Fruit fly (Drosophila melanogaster) whole organism, prepupa: ENCODE data around the gene CG43707.

Source experiments
- Blimp-1 ChIP-seq: fragments of 200-800 bp; sonication (Bioruptor generic); optimal IDR thresholded peaks from 3 replicates; lab custom pipeline; 2017; ENCODE audit warnings: missing biosample characterization, missing genetic modification characterization, mild to moderate bottlenecking, moderate library complexity, missing genetic modification reagents
- CG10669 ChIP-seq: fragments of 200-800 bp; sonication (Bioruptor generic); optimal IDR thresholded peaks from 3 replicates; lab custom pipeline; 2018; ENCODE audit warnings: missing biosample characterization, mild to moderate bottlenecking, missing genetic modification characterization, moderate library complexity
- CG11762 ChIP-seq: fragments of 200-800 bp; sonication (Bioruptor generic); optimal IDR thresholded peaks from 3 replicates; lab custom pipeline; 2016; ENCODE audit warnings: missing biosample characterization, missing genetic modification characterization; ENCODE audit not compliant: insufficient read depth
- CG11902 ChIP-seq: fragments of 200-800 bp; sonication (Bioruptor generic); optimal IDR thresholded peaks from 3 replicates; lab custom pipeline; 2016; ENCODE audit warnings: missing biosample characterization, missing genetic modification characterization
- CG15336 ChIP-seq: fragments of 200-800 bp; sonication (Bioruptor generic); IDR thresholded peaks from 2 replicates; pipeline ENCODE4 v1.3.6; 2022; ENCODE audit warnings: missing biosample characterization, missing genetic modification characterization
- CG1621 ChIP-seq: fragments of 200-800 bp; sonication (Bioruptor generic); optimal IDR thresholded peaks from 3 replicates; lab custom pipeline; 2018; ENCODE audit warnings: missing biosample characterization, mild to moderate bottlenecking, missing genetic modification characterization
- CG3032 ChIP-seq: fragments of 200-800 bp; optimal IDR thresholded peaks from 2 replicates; lab custom pipeline; 2019; ENCODE audit warnings: missing biosample characterization, mild to moderate bottlenecking, missing genetic modification characterization, moderate library complexity
- CG31627 ChIP-seq: fragments of 200-800 bp; sonication (Bioruptor generic); optimal IDR thresholded peaks from 3 replicates; lab custom pipeline; 2016; ENCODE audit warnings: missing biosample characterization, missing genetic modification characterization
- CG32006 ChIP-seq: fragments of 200-800 bp; sonication (Bioruptor generic); optimal IDR thresholded peaks from 3 replicates; lab custom pipeline; 2017; ENCODE audit warnings: missing biosample characterization, mild to moderate bottlenecking, missing genetic modification characterization
- CG3919 ChIP-seq: fragments of 200-800 bp; sonication (Bioruptor generic); optimal IDR thresholded peaks from 3 replicates; lab custom pipeline; 2016; ENCODE audit warnings: missing biosample characterization, missing genetic modification characterization
- CG6163 ChIP-seq: fragments of 200-800 bp; sonication (Bioruptor generic); IDR thresholded peaks from 3 replicates; pipeline ENCODE4 v1.3.6; 2022; ENCODE audit warnings: missing biosample characterization, missing genetic modification characterization
- CG6276 ChIP-seq: fragments of 200-800 bp; sonication (Bioruptor generic); optimal IDR thresholded peaks from 2 replicates; lab custom pipeline; 2017; ENCODE audit warnings: missing biosample characterization, mild to moderate bottlenecking, missing genetic modification characterization
- CG6792 ChIP-seq: fragments of 200-800 bp; sonication (Bioruptor generic); optimal IDR thresholded peaks from 3 replicates; lab custom pipeline; 2016; ENCODE audit warnings: missing biosample characterization, missing genetic modification characterization
- CG6808 ChIP-seq: fragments of 200-800 bp; sonication (Bioruptor generic); optimal IDR thresholded peaks from 3 replicates; lab custom pipeline; 2017; ENCODE audit warnings: missing biosample characterization, missing genetic modification characterization, mild to moderate bottlenecking, moderate library complexity, missing genetic modification reagents
- CG6854 ChIP-seq: fragments of 200-800 bp; sonication (Bioruptor generic); optimal IDR thresholded peaks from 2 replicates; lab custom pipeline; 2017; ENCODE audit warnings: missing biosample characterization, mild to moderate bottlenecking, missing genetic modification characterization
- CG7368 ChIP-seq: fragments of 200-800 bp; sonication (Bioruptor generic); optimal IDR thresholded peaks from 3 replicates; lab custom pipeline; 2016; ENCODE audit warnings: missing biosample characterization, missing genetic modification characterization
- CG8319 ChIP-seq: fragments of 200-800 bp; sonication (Bioruptor generic); optimal IDR thresholded peaks from 3 replicates; lab custom pipeline; 2016; ENCODE audit warnings: missing biosample characterization, missing genetic modification characterization
- CG8632 ChIP-seq: fragments of 200-800 bp; sonication (Bioruptor generic); optimal IDR thresholded peaks from 3 replicates; lab custom pipeline; 2016; ENCODE audit warnings: missing biosample characterization, missing genetic modification characterization
- CG9139 ChIP-seq: fragments of 200-800 bp; sonication (Bioruptor generic); optimal IDR thresholded peaks from 3 replicates; lab custom pipeline; 2017; ENCODE audit warnings: missing biosample characterization, mild to moderate bottlenecking, missing genetic modification characterization
- Eip75B ChIP-seq: fragments of 200-800 bp; sonication (Bioruptor generic); optimal IDR thresholded peaks from 3 replicates; lab custom pipeline; 2016; ENCODE audit warnings: missing biosample characterization, missing genetic modification characterization
- Eip78C ChIP-seq: fragments of 200-800 bp; sonication (Bioruptor generic); peaks from one replicate; lab custom pipeline; 2016; ENCODE audit warnings: missing biosample characterization, missing genetic modification characterization
- Eip93F ChIP-seq: fragments of 200-800 bp; sonication (Bioruptor generic); optimal IDR thresholded peaks from 2 replicates; lab custom pipeline; 2016; ENCODE audit warnings: missing biosample characterization, mild to moderate bottlenecking, missing genetic modification characterization
- Ets21C ChIP-seq: fragments of 200-800 bp; sonication (Bioruptor generic); optimal IDR thresholded peaks from 3 replicates; lab custom pipeline; 2016; ENCODE audit warnings: missing biosample characterization, missing genetic modification characterization
- Ets96B ChIP-seq: fragments of 200-800 bp; optimal IDR thresholded peaks from 2 replicates; lab custom pipeline; 2019; ENCODE audit warnings: missing biosample characterization, mild to moderate bottlenecking, missing genetic modification characterization, moderate library complexity
- Gug ChIP-seq: fragments of 200-800 bp; sonication (Bioruptor generic); IDR thresholded peaks from 2 replicates; pipeline ENCODE4 v1.3.6; 2022; ENCODE audit warnings: missing biosample characterization, missing genetic modification characterization
- Hr38 ChIP-seq: sonication (Bioruptor generic); optimal IDR thresholded peaks from 2 replicates; lab custom pipeline; 2016; ENCODE audit warnings: missing biosample characterization, missing genetic modification characterization
- Lpt ChIP-seq: fragments of 200-800 bp; sonication (Bioruptor generic); optimal IDR thresholded peaks from 3 replicates; lab custom pipeline; 2016; ENCODE audit warnings: missing biosample characterization, missing genetic modification characterization
- Met ChIP-seq: fragments of 200-800 bp; sonication (Bioruptor generic); optimal IDR thresholded peaks from 3 replicates; lab custom pipeline; 2016; ENCODE audit warnings: missing biosample characterization, missing genetic modification characterization
- Smox ChIP-seq: fragments of 200-800 bp; sonication (Bioruptor generic); optimal IDR thresholded peaks from 3 replicates; lab custom pipeline; 2016; ENCODE audit warnings: missing biosample characterization, missing genetic modification characterization
- Sox102F ChIP-seq: fragments of 200-800 bp; sonication (Bioruptor generic); optimal IDR thresholded peaks from 2 replicates; lab custom pipeline; 2016; ENCODE audit warnings: missing biosample characterization, mild to moderate bottlenecking, missing genetic modification characterization
- cyc ChIP-seq: fragments of 200-800 bp; sonication (Bioruptor generic); optimal IDR thresholded peaks from 3 replicates; lab custom pipeline; 2016; ENCODE audit warnings: missing biosample characterization, missing genetic modification characterization
- dac ChIP-seq: fragments of 200-800 bp; sonication (Bioruptor generic); optimal IDR thresholded peaks from 2 replicates; lab custom pipeline; 2017; ENCODE audit warnings: missing biosample characterization, mild to moderate bottlenecking, missing genetic modification characterization
- dsx ChIP-seq: fragments of 200-800 bp; optimal IDR thresholded peaks from 3 replicates; lab custom pipeline; 2019; ENCODE audit warnings: missing biosample characterization, mild to moderate bottlenecking, missing genetic modification characterization, moderate library complexity; ENCODE audit not compliant: poor library complexity, severe bottlenecking
- eg ChIP-seq: fragments of 200-800 bp; sonication (Bioruptor generic); IDR thresholded peaks from 3 replicates; pipeline ENCODE4 v1.3.6; 2022; ENCODE audit warnings: missing biosample characterization, missing genetic modification characterization
- esn ChIP-seq: fragments of 200-800 bp; sonication (Bioruptor generic); optimal IDR thresholded peaks from 2 replicates; lab custom pipeline; 2016; ENCODE audit warnings: missing biosample characterization, mild to moderate bottlenecking, missing genetic modification characterization, moderate library complexity
- fd59A ChIP-seq: fragments of 200-800 bp; sonication (Bioruptor generic); optimal IDR thresholded peaks from 2 replicates; lab custom pipeline; 2017; ENCODE audit warnings: missing biosample characterization, mild to moderate bottlenecking, missing genetic modification characterization, missing genetic modification reagents
- fd85E ChIP-seq: fragments of 200-800 bp; sonication (Bioruptor generic); optimal IDR thresholded peaks from 3 replicates; lab custom pipeline; 2016; ENCODE audit warnings: missing biosample characterization, missing genetic modification characterization
- lz ChIP-seq: fragments of 200-800 bp; sonication (Bioruptor generic); optimal IDR thresholded peaks from 3 replicates; lab custom pipeline; 2016; ENCODE audit warnings: missing biosample characterization, missing genetic modification characterization
- net ChIP-seq: fragments of 200-800 bp; sonication (Bioruptor generic); optimal IDR thresholded peaks from 3 replicates; lab custom pipeline; 2016; ENCODE audit warnings: missing biosample characterization, missing genetic modification characterization
- pdm3 ChIP-seq: fragments of 200-800 bp; sonication (Bioruptor generic); optimal IDR thresholded peaks from 3 replicates; lab custom pipeline; 2016; ENCODE audit warnings: missing biosample characterization, missing genetic modification characterization
- spab ChIP-seq: fragments of 200-800 bp; sonication (Bioruptor generic); optimal IDR thresholded peaks from 2 replicates; lab custom pipeline; 2017; ENCODE audit warnings: missing biosample characterization, mild to moderate bottlenecking, missing genetic modification characterization, missing genetic modification reagents
- ss ChIP-seq, 2 experiments: fragments of 200-800 bp; sonication (Bioruptor generic); optimal IDR thresholded peaks; 2 replicates in 1 of 2; 3 replicates in 1 of 2; lab custom pipeline; 2017 to 2018; ENCODE audit warnings: mild to moderate bottlenecking in 2 of 2, missing biosample characterization in 2 of 2, missing genetic modification characterization in 2 of 2, moderate library complexity in 1 of 2
- svp ChIP-seq: fragments of 200-800 bp; sonication (Bioruptor generic); peaks from one replicate; lab custom pipeline; 2016; ENCODE audit warnings: missing biosample characterization, missing genetic modification characterization
- topi ChIP-seq: fragments of 200-800 bp; sonication (Bioruptor generic); optimal IDR thresholded peaks from 3 replicates; lab custom pipeline; 2016; ENCODE audit warnings: missing biosample characterization, missing genetic modification characterization
- vri ChIP-seq: fragments of 200-800 bp; sonication (Bioruptor generic); optimal IDR thresholded peaks from 3 replicates; lab custom pipeline; 2016; ENCODE audit warnings: missing biosample characterization, mild to moderate bottlenecking, missing genetic modification characterization

Gene CG43707

DNA sequence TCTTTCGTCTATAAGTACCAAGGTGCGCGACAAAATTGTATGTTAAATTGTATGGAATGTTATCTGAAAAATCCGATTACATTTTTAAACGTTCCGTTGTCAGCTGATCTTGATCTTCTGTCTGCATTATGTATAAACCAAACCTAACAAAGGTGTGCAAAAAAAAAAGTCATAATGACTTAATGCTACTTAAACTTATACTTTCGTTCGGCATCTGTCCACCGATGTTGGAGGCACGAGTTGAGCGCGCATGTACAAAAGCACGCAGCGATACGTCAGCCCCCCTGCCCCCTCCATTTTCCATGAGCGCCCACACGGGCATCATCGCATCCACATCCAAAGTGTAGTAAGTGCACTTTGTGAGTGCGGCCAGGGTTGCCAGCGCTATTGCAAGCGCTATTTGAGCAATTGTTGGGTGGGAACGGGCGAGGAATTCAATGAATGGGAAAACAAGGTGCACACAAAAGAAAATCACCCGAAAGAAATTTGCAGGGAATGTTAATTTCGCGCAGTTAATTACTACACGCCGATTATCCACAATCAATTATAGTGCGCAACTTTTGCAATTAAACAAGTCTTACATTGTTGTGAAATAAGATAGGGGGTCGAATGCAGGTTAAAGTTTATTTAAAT is 47.7 kb downstream of the CG43707 start (continued):
- TF ChIP-seq CG3919 (GFP tag; lab: Kevin White, UChicago) (peak; percentile 99), Hr38 (GFP tag; lab: Kevin White, UChicago) (peak; percentile 80), CG1621 (tag; lab: Kevin White, UChicago) (peak; percentile 99), CG11762 (GFP tag; lab: Kevin White, UChicago) (peak; percentile 99), dac (GFP tag; lab: Kevin White, UChicago) (peak; percentile 99), Eip93F (peak; percentile 49), vri (GFP tag; lab: Kevin White, UChicago) (peak; percentile 61), topi (GFP tag; lab: Kevin White, UChicago) (peak; percentile 94), cyc (GFP tag; lab: Kevin White, UChicago) (peak; percentile 93), svp (GFP tag; lab: Kevin White, UChicago) (peak; percentile 94), fd59A (GFP tag; lab: Kevin White, UChicago) (peak; percentile 99), CG9139 (GFP tag; lab: Kevin White, UChicago) (peak; percentile 99), pdm3 (peak; percentile 98), CG10669 (GFP tag; lab: Kevin White, UChicago) (peak; percentile 99), CG8319 (GFP tag; lab: Kevin White, UChicago) (peak; percentile 94), esn (GFP tag; lab: Kevin White, UChicago) (peak; percentile 90), Sox102F (GFP tag; lab: Kevin White, UChicago) (peak; percentile 91)

DNA sequence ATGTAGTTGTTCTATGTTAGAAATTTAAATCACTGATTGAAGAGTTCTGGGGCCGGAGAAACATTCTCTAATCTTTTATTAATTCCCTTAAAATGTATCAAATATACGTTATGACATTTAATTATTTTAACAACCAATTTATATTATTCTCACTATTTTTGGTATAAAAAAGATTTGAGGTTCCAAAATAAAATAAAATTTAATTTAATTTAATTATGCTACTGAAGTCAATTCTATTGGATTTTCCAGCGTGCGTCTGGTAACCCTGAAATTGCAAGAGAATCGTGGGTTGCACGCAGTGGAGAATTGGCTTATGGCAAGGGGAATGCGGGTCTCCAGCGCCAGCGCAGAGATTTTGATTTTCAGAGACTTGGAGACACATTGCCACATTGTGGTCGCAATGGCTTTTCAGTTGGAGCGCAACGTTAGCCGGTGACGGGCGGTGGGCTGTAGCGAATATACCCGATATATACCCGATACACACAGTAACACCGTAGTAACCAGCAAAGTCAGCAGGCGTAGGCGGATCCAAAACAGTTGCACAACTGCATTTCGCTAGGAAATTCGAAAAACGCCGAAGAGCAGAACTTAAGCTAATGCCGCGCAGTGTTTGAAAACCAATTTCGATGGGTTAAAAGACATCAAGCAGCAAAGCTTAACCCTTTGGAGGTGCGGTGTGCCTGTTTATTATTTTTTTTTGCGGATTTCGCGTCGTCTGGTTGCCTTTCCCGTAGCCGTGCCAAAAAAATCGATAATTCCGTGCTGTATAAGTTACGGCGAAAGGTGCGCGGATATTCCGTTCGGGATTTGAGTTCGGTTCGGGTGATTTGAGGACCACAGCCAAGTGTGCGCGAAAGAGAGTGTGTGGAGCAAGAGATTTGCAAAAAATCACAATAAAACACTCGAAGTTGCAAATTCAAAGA is 48.5 kb downstream of the CG43707 start:
- peak; percentile 21 for TF ChIP-seq spab
- no peak for TF ChIP-seq Ets21C (GFP tag; lab: Kevin White, UChicago)
- peak; percentile 67 for TF ChIP-seq CG6163 (GFP tag; lab: Robert Waterston, UW)
- peak; percentile 19; the same call in 1 of the 2 replicates for TF ChIP-seq Gug (GFP tag; lab: Robert Waterston, UW)
- TF ChIP-seq CG32006 (GFP tag; lab: Kevin White, UChicago) = peak; percentile 86
- peak; percentile 28 for TF ChIP-seq topi (GFP tag; lab: Kevin White, UChicago)
- no peak for TF ChIP-seq CG6854 (GFP tag; lab: Kevin White, UChicago)
- TF ChIP-seq CG6808 (GFP tag; lab: Kevin White, UChicago) = peak; percentile 52
- TF ChIP-seq dac (GFP tag; lab: Kevin White, UChicago) = no peak
- TF ChIP-seq fd85E (GFP tag; lab: Kevin White, UChicago) = no peak
- peak; percentile 16; the same call in 1 of the 2 replicates for TF ChIP-seq CG15336 (GFP tag; lab: Robert Waterston, UW)
- TF ChIP-seq CG8632 = peak; percentile 23
- peak; percentile 93 for TF ChIP-seq Eip78C
- TF ChIP-seq Blimp-1 (GFP tag; lab: Kevin White, UChicago) = no peak
- TF ChIP-seq CG10669 (GFP tag; lab: Kevin White, UChicago) = no peak
- TF ChIP-seq CG31627 (GFP tag; lab: Kevin White, UChicago) = no peak
- TF ChIP-seq cyc (GFP tag; lab: Kevin White, UChicago) = no peak
- TF ChIP-seq Eip75B = no peak
- no peak for TF ChIP-seq CG8319 (GFP tag; lab: Kevin White, UChicago)
- no peak for TF ChIP-seq CG7368 (GFP tag; lab: Kevin White, UChicago)
- no peak for TF ChIP-seq svp (GFP tag; lab: Kevin White, UChicago)
- no peak for TF ChIP-seq lz (GFP tag; lab: Kevin White, UChicago)
- peak; percentile 4 for TF ChIP-seq Met (GFP tag; lab: Kevin White, UChicago)
- TF ChIP-seq Ets96B (tag; lab: Kevin White, UChicago) = peak; percentile 38
- TF ChIP-seq Lpt (GFP tag; lab: Kevin White, UChicago) = no peak
- TF ChIP-seq net = peak; percentile 43
- peak; percentile 45 for TF ChIP-seq CG3032 (tag; lab: Kevin White, UChicago)
- no peak for TF ChIP-seq CG11762 (GFP tag; lab: Kevin White, UChicago)
- TF ChIP-seq CG6792 (GFP tag; lab: Kevin White, UChicago) = no peak
- TF ChIP-seq CG11902 (GFP tag; lab: Kevin White, UChicago) = no peak
- peak; percentile 2 for TF ChIP-seq fd59A (GFP tag; lab: Kevin White, UChicago)
- TF ChIP-seq eg (GFP tag; lab: Robert Waterston, UW) = peak; percentile 77
- peak; percentile 21 to 25 for TF ChIP-seq ss (GFP tag; optimal IDR thresholded peaks at IDR 0.05; lab: Kevin White, UChicago)
- TF ChIP-seq dsx (GFP tag; lab: Kevin White, UChicago) = peak; percentile 55
- TF ChIP-seq Smox (GFP tag; lab: Kevin White, UChicago) = no peak
- TF ChIP-seq CG9139 (GFP tag; lab: Kevin White, UChicago) = no peak
- peak; percentile 72 for TF ChIP-seq CG6276 (GFP tag; lab: Kevin White, UChicago)
